Fruit fly (Drosophila melanogaster) whole organism, embryonic: ENCODE measurements around the gene ND-30.
A peak's percentile ranks its signal among the peaks of the same experiment; 100 is the strongest.

Source experiments
- Atf-2 ChIP-seq: fragments of 200-800 bp; sonication (Bioruptor generic); optimal IDR thresholded peaks from 2 replicates; lab custom pipeline; 2016; ENCODE audit warnings: missing biosample characterization, missing genetic modification characterization
- CG10654 ChIP-seq: fragments of 200-800 bp; sonication (Bioruptor generic); optimal IDR thresholded peaks from 2 replicates; lab custom pipeline; 2016; ENCODE audit warnings: missing biosample characterization, missing genetic modification characterization
- CG12391 ChIP-seq: fragments of 200-800 bp; sonication (Bioruptor generic); optimal IDR thresholded peaks from 3 replicates; lab custom pipeline; 2018; ENCODE audit warnings: missing biosample characterization, mild to moderate bottlenecking, missing genetic modification characterization, moderate library complexity
- CG12659 ChIP-seq: fragments of 200-800 bp; sonication (Bioruptor generic); optimal IDR thresholded peaks from 3 replicates; lab custom pipeline; 2017; ENCODE audit warnings: mild to moderate bottlenecking, missing biosample characterization, missing genetic modification reagents, missing genetic modification characterization
- CG13296 ChIP-seq: fragments of 200-800 bp; sonication (Bioruptor generic); optimal IDR thresholded peaks from 3 replicates; lab custom pipeline; 2018; ENCODE audit warnings: missing biosample characterization, mild to moderate bottlenecking, missing genetic modification characterization
- CG14860 ChIP-seq: fragments of 200-800 bp; sonication (Bioruptor generic); IDR thresholded peaks from 3 replicates; pipeline ENCODE4 v1.3.6; 2022; ENCODE audit warnings: missing biosample characterization, missing genetic modification characterization; ENCODE audit not compliant: partially characterized antibody
- CG1529 ChIP-seq: fragments of 200-800 bp; sonication (Bioruptor generic); optimal IDR thresholded peaks from 3 replicates; lab custom pipeline; 2018; ENCODE audit warnings: missing biosample characterization, missing genetic modification characterization
- CG15696 ChIP-seq: fragments of 200-800 bp; sonication (Bioruptor generic); optimal IDR thresholded peaks from 2 replicates; lab custom pipeline; 2019; ENCODE audit warnings: missing biosample characterization, mild to moderate bottlenecking, missing genetic modification characterization, moderate library complexity
- CG17328 ChIP-seq: fragments of 200-800 bp; sonication (Bioruptor generic); IDR thresholded peaks from 2 replicates; pipeline ENCODE4 v1.3.6; 2022; ENCODE audit warnings: missing biosample characterization, missing genetic modification characterization
- CG2889 ChIP-seq: fragments of 200-800 bp; sonication (Bioruptor generic); IDR thresholded peaks from 3 replicates; pipeline ENCODE4 v1.3.6; 2022; ENCODE audit warnings: missing biosample characterization, missing genetic modification characterization
- CG33213 ChIP-seq: fragments of 200-800 bp; sonication (Bioruptor generic); optimal IDR thresholded peaks from 3 replicates; lab custom pipeline; 2016; ENCODE audit warnings: missing biosample characterization, missing genetic modification characterization
- CG4282 ChIP-seq: fragments of 200-800 bp; sonication (Bioruptor generic); optimal IDR thresholded peaks from 2 replicates; lab custom pipeline; 2016; ENCODE audit warnings: missing biosample characterization, missing genetic modification characterization
- CG8924 ChIP-seq: fragments of 200-800 bp; optimal IDR thresholded peaks from 3 replicates; lab custom pipeline; 2019; ENCODE audit warnings: missing biosample characterization, mild to moderate bottlenecking, missing genetic modification characterization, moderate library complexity
- Chrac-16 ChIP-seq: fragments of 200-800 bp; sonication (Bioruptor generic); optimal IDR thresholded peaks from 3 replicates; lab custom pipeline; 2016; ENCODE audit warnings: missing biosample characterization, missing genetic modification characterization
- D ChIP-seq, 2 experiments: fragments of 200-800 bp in 1 of 2; fragments of >200 bp in 1 of 2; sonication (Bioruptor generic) in 1 of 2; optimal IDR thresholded peaks; 2 replicates in 1 of 2; 3 replicates in 1 of 2; lab custom pipeline; 2017; ENCODE audit warnings: mild to moderate bottlenecking in 1 of 2, missing biosample characterization in 1 of 2, missing genetic modification characterization in 1 of 2, missing genetic modification reagents in 1 of 2
- Ets97D ChIP-seq: fragments of 200-800 bp; sonication (Bioruptor generic); optimal IDR thresholded peaks from 3 replicates; lab custom pipeline; 2016; ENCODE audit warnings: missing biosample characterization, missing genetic modification characterization
- Fer1 ChIP-seq: fragments of 200-800 bp; sonication (Bioruptor generic); optimal IDR thresholded peaks from 2 replicates; lab custom pipeline; 2017; ENCODE audit warnings: missing biosample characterization, mild to moderate bottlenecking, missing genetic modification characterization
- Hr3 ChIP-seq: fragments of 200-800 bp; sonication (Bioruptor generic); optimal IDR thresholded peaks from 3 replicates; lab custom pipeline; 2016; ENCODE audit warnings: missing biosample characterization, missing genetic modification characterization
- MBD-R2 ChIP-seq: fragments of 200-800 bp; sonication (Bioruptor generic); IDR thresholded peaks from 2 replicates; pipeline ENCODE4 v1.3.6; 2022; ENCODE audit warnings: missing biosample characterization, missing genetic modification characterization
- Optix ChIP-seq: fragments of 200-800 bp; sonication (Bioruptor generic); IDR thresholded peaks from 3 replicates; pipeline ENCODE4 v1.3.6; 2022; ENCODE audit warnings: missing biosample characterization, missing genetic modification characterization
- Poxn ChIP-seq: fragments of 200-800 bp; sonication (Bioruptor generic); IDR thresholded peaks from 2 replicates; pipeline ENCODE4 v1.3.6; 2022; ENCODE audit warnings: missing biosample characterization, missing genetic modification characterization
- Six4 ChIP-seq: fragments of 200-800 bp; sonication (Bioruptor generic); optimal IDR thresholded peaks from 2 replicates; lab custom pipeline; 2016; ENCODE audit warnings: missing biosample characterization, missing genetic modification characterization
- Spps ChIP-seq: fragments of 200-800 bp; sonication (Bioruptor generic); optimal IDR thresholded peaks from 2 replicates; lab custom pipeline; 2018; ENCODE audit warnings: missing biosample characterization, mild to moderate bottlenecking, missing genetic modification characterization
- Stat92E ChIP-seq, 3 experiments: fragments of >200 bp in 2 of 3; fragments of 200-800 bp in 1 of 3; sonication (Bioruptor generic) in 1 of 3; optimal IDR thresholded peaks; 2 replicates each; lab custom pipeline; 2017 to 2019; ENCODE audit warnings: missing biosample characterization in 3 of 3, missing genetic modification characterization in 3 of 3, mild to moderate bottlenecking in 1 of 3, moderate library complexity in 1 of 3
- YL-1 ChIP-seq: fragments of 200-800 bp; sonication (Bioruptor generic); optimal IDR thresholded peaks from 3 replicates; lab custom pipeline; 2017; ENCODE audit warnings: missing biosample characterization, mild to moderate bottlenecking, missing genetic modification characterization
- ara ChIP-seq: fragments of 200-800 bp; sonication (Bioruptor generic); IDR thresholded peaks from 2 replicates; pipeline ENCODE4 v1.3.6; 2022; ENCODE audit warnings: missing biosample characterization, missing genetic modification characterization
- ase ChIP-seq: fragments of 200-800 bp; sonication (Bioruptor generic); IDR thresholded peaks from 3 replicates; pipeline ENCODE4 v1.3.6; 2022; ENCODE audit warnings: missing biosample characterization, missing genetic modification characterization
- bbx ChIP-seq: fragments of 200-800 bp; sonication (Bioruptor generic); IDR thresholded peaks from 2 replicates; pipeline ENCODE4 v1.3.6; 2022; ENCODE audit warnings: missing biosample characterization, missing genetic modification characterization; ENCODE audit not compliant: partially characterized antibody
- cas ChIP-seq: fragments of 200-800 bp; sonication (Bioruptor generic); IDR thresholded peaks from 2 replicates; pipeline ENCODE4 v1.3.6; 2022; ENCODE audit warnings: missing biosample characterization, missing genetic modification characterization
- caup ChIP-seq: fragments of 200-800 bp; sonication (Bioruptor generic); optimal IDR thresholded peaks from 3 replicates; lab custom pipeline; 2017; ENCODE audit warnings: missing biosample characterization, mild to moderate bottlenecking, missing genetic modification characterization, moderate library complexity; ENCODE audit not compliant: severe bottlenecking
- cg ChIP-seq: fragments of 200-800 bp; sonication (Bioruptor generic); optimal IDR thresholded peaks from 3 replicates; lab custom pipeline; 2019; ENCODE audit warnings: missing biosample characterization, mild to moderate bottlenecking, missing genetic modification characterization, moderate library complexity
- chinmo ChIP-seq: fragments of 200-800 bp; sonication (Bioruptor generic); IDR thresholded peaks from 4 replicates; pipeline ENCODE4 v1.3.6; 2022; ENCODE audit warnings: missing biosample characterization, missing genetic modification characterization; ENCODE audit not compliant: partially characterized antibody
- ci ChIP-seq: fragments of 200-800 bp; sonication (Bioruptor generic); IDR thresholded peaks from 3 replicates; pipeline ENCODE4 v1.3.6; 2022; ENCODE audit warnings: missing biosample characterization, missing genetic modification characterization
- dm ChIP-seq: fragments of 200-800 bp; sonication (Bioruptor generic); optimal IDR thresholded peaks from 3 replicates; lab custom pipeline; 2016; ENCODE audit warnings: missing biosample characterization, missing genetic modification characterization
- dmrt11E ChIP-seq: fragments of 200-800 bp; sonication (Bioruptor generic); optimal IDR thresholded peaks from 3 replicates; lab custom pipeline; 2018; ENCODE audit warnings: missing biosample characterization, mild to moderate bottlenecking, missing genetic modification characterization, moderate library complexity
- dpn ChIP-seq, 2 experiments: fragments of 200-800 bp; sonication (Bioruptor generic); optimal IDR thresholded peaks; 3 replicates each; lab custom pipeline; 2016; ENCODE audit warnings: missing biosample characterization in 2 of 2, missing genetic modification characterization in 2 of 2
- en ChIP-seq: fragments of 200-800 bp; sonication (Bioruptor generic); optimal IDR thresholded peaks from 2 replicates; lab custom pipeline; 2016; ENCODE audit warnings: missing biosample characterization, missing genetic modification characterization
- ewg ChIP-seq: fragments of 200-800 bp; sonication (Bioruptor generic); optimal IDR thresholded peaks from 3 replicates; lab custom pipeline; 2017; ENCODE audit warnings: mild to moderate bottlenecking, missing biosample characterization, missing genetic modification reagents, missing genetic modification characterization
- fd3F ChIP-seq: fragments of 200-800 bp; sonication (Bioruptor generic); optimal IDR thresholded peaks from 2 replicates; lab custom pipeline; 2018; ENCODE audit warnings: missing biosample characterization, mild to moderate bottlenecking, missing genetic modification characterization, moderate library complexity
- gsb ChIP-seq: fragments of 200-800 bp; sonication (Bioruptor generic); IDR thresholded peaks from 2 replicates; pipeline ENCODE4 v1.3.6; 2022; ENCODE audit warnings: missing biosample characterization, missing genetic modification characterization
- hbn ChIP-seq: fragments of 200-800 bp; sonication (Bioruptor generic); IDR thresholded peaks from 2 replicates; pipeline ENCODE4 v1.3.6; 2022; ENCODE audit warnings: missing biosample characterization, missing genetic modification characterization; ENCODE audit not compliant: partially characterized antibody
- hth ChIP-seq: fragments of >200 bp; optimal IDR thresholded peaks from 2 replicates; lab custom pipeline; 2017; ENCODE audit warnings: inconsistent platforms
- jigr1 ChIP-seq: fragments of 200-800 bp; sonication (Bioruptor generic); IDR thresholded peaks from 3 replicates; pipeline ENCODE4 v1.3.6; 2022; ENCODE audit warnings: missing biosample characterization, missing genetic modification characterization
- prd ChIP-seq, 3 experiments: fragments of >200 bp in 2 of 3; fragments of 200-800 bp in 1 of 3; sonication (Bioruptor generic) in 1 of 3; optimal IDR thresholded peaks in 2 of 3; IDR thresholded peaks in 1 of 3; 2 replicates in 2 of 3; 3 replicates in 1 of 3; pipeline versions ENCODE4 v1.3.6 to Lab custom; 2017 to 2022; ENCODE audit warnings: missing biosample characterization in 1 of 3, missing genetic modification characterization in 1 of 3
- row ChIP-seq: fragments of 200-800 bp; sonication (Bioruptor generic); IDR thresholded peaks from 3 replicates; pipeline ENCODE4 v1.3.6; 2022; ENCODE audit warnings: missing biosample characterization, missing genetic modification characterization
- slbo ChIP-seq: fragments of 200-800 bp; sonication (Bioruptor generic); IDR thresholded peaks from 2 replicates; pipeline ENCODE4 v1.3.6; 2022; ENCODE audit warnings: missing biosample characterization, missing genetic modification characterization
- stwl ChIP-seq: fragments of 200-800 bp; sonication (Bioruptor generic); optimal IDR thresholded peaks from 3 replicates; lab custom pipeline; 2018; ENCODE audit warnings: missing biosample characterization, mild to moderate bottlenecking, missing genetic modification characterization, moderate library complexity
- tx ChIP-seq: fragments of 200-800 bp; sonication (Bioruptor generic); optimal IDR thresholded peaks from 2 replicates; lab custom pipeline; 2016; ENCODE audit warnings: missing biosample characterization, missing genetic modification characterization

The ND-30 gene

DNA sequence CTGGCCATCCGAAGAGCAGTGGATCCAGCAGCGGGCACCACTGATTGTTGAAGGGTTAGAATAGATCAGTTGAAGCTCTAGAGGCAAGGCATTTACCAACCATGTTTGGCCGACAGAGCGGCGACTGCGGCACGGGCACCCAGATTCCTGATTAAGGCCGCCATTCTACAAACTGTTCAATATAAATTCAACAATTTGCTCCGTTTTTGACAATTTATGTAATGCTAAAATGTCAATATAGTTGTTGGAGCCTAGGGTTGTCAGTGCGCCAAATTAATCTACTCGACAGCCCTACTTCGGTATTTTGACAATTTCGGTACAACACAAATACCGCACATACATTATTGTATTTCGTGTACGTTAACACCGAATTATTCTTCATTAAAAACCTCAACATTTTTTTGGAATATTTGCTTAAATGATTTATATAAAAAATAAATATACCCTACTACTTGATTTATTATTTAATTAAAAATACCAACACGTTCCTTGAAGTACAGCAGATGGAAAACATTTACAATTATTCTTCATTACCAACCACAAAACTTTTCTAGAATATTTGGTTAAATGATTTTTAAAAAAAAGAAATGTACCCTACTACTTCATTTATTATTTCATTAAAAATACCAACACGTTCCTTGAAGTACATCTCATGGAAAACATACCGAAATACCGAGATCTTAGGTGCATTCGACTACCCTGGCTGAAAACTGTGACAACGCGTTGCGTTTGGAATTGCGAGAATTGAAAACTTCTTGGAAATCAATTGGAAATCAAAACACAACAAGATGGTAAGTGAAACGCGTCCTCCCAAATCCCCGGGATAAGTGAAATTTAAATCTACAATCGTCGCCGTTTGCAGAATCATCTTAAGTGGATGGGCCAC is at the start of gene ND-30, which contains the start of gene CG15812:
Gene ND-30, minus strand, starts transcription at position 270 of the 886 bp plus-strand sequence.
Gene CG15812, plus strand, starts transcription at position 683 of the 886 bp plus-strand sequence.
- TF ChIP-seq Poxn (GFP tag; lab: Robert Waterston, UW) (no peak), Atf-2 (GFP tag; lab: Kevin White, UChicago) (no peak), Chrac-16 (peak; percentile 19), CG10654 (no peak), CG33213 (GFP tag; lab: Kevin White, UChicago) (no peak), CG4282 (GFP tag; lab: Kevin White, UChicago) (no peak), dpn (GFP tag; optimal IDR thresholded peaks at IDR 0.05; lab: Kevin White, UChicago) (peak in 1 of 2 experiments; percentile 1), CG8924 (peak; percentile 51), dmrt11E (peak; percentile 40), CG14860 (GFP tag; lab: Robert Waterston, UW) (no peak), Ets97D (GFP tag; lab: Kevin White, UChicago) (no peak), slbo (GFP tag; lab: Robert Waterston, UW) (no peak; the same call in 1 of the 2 replicates), Optix (GFP tag; lab: Robert Waterston, UW) (no peak), gsb (GFP tag; lab: Robert Waterston, UW) (no peak), Hr3 (GFP tag; lab: Kevin White, UChicago) (peak; percentile 46), CG13296 (GFP tag; lab: Kevin White, UChicago) (no peak), D (optimal IDR thresholded peaks at IDR 0.05; lab: Kevin White, UChicago) (no peak), D (GFP tag; optimal IDR thresholded peaks at IDR 0.05; lab: Kevin White, UChicago) (no peak), row (GFP tag; lab: Robert Waterston, UW) (peak; percentile 73), CG17328 (GFP tag; lab: Robert Waterston, UW) (no peak), prd (optimal IDR thresholded peaks at IDR 0.05; lab: Kevin White, UChicago) (no peak), prd (GFP tag; IDR thresholded peaks at IDR 0.05; lab: Robert Waterston, UW) (0 out of 3 replicates have a peak, but pooled peaks have one; percentile 12), cg (GFP tag; lab: Kevin White, UChicago) (no peak), ewg (GFP tag; lab: Kevin White, UChicago) (no peak), hth (lab: Kevin White, UChicago) (no peak), Six4 (GFP tag; lab: Kevin White, UChicago) (no peak), CG12659 (GFP tag; lab: Kevin White, UChicago) (peak; percentile 55), CG2889 (GFP tag; lab: Robert Waterston, UW) (no peak), ara (GFP tag; lab: Robert Waterston, UW) (no peak), CG15696 (tag; lab: Kevin White, UChicago) (peak; percentile 14), caup (no peak), cas (no peak), ci (no peak), Stat92E (GFP tag; optimal IDR thresholded peaks at IDR 0.05; lab: Kevin White, UChicago) (peak in 1 of 3 experiments; percentile 43), stwl (peak; percentile 46), CG1529 (GFP tag; lab: Kevin White, UChicago) (no peak), CG12391 (tag; lab: Kevin White, UChicago) (peak; percentile 58), Spps (tag; lab: Kevin White, UChicago) (no peak), fd3F (GFP tag; lab: Kevin White, UChicago) (no peak), dm (no peak), jigr1 (GFP tag; lab: Robert Waterston, UW) (no peak), Fer1 (GFP tag; lab: Kevin White, UChicago) (no peak), MBD-R2 (GFP tag; lab: Robert Waterston, UW) (peak; percentile 69), ase (no peak), chinmo (0 out of 4 replicates have a peak, but pooled peaks have one; percentile 29), en (GFP tag; lab: Kevin White, UChicago) (no peak), tx (GFP tag; lab: Kevin White, UChicago) (no peak), YL-1 (GFP tag; lab: Kevin White, UChicago) (peak; percentile 41), bbx (GFP tag; lab: Robert Waterston, UW) (no peak), hbn (no peak)
